Worm (Caenorhabditis elegans) whole organism, L1 larva: Measurements from ENCODE around the gene syd-9.
A peak's percentile ranks its signal among the peaks of the same experiment; 100 is the strongest.

ENCODE experiments used
- C04F5.9 ChIP-seq: sonication (generic microtip); optimal IDR thresholded peaks from 2 replicates; lab custom pipeline; 2016; ENCODE audit warnings: missing genetic modification characterization, missing compliant biosample characterization
- C34B4.2 ChIP-seq: sonication (generic microtip); optimal IDR thresholded peaks from 2 replicates; lab custom pipeline; 2017; ENCODE audit warnings: mild to moderate bottlenecking, missing genetic modification characterization, missing compliant biosample characterization
- F16B12.6 ChIP-seq: fragments of 150-350 bp; optimal IDR thresholded peaks from 2 replicates; lab custom pipeline; 2014; ENCODE audit warnings: missing biosample characterization, missing genetic modification characterization
- aha-1 ChIP-seq: fragments of 150-350 bp; optimal IDR thresholded peaks from 2 replicates; lab custom pipeline; 2014; ENCODE audit warnings: missing biosample characterization, missing genetic modification characterization
- alr-1 ChIP-seq: fragments of 200-800 bp; sonication (Bioruptor generic); optimal IDR thresholded peaks from 2 replicates; lab custom pipeline; 2018; ENCODE audit warnings: borderline replicate concordance, mild to moderate bottlenecking, missing genetic modification characterization, missing compliant biosample characterization
- ama-1 ChIP-seq: fragments of 150-350 bp; optimal IDR thresholded peaks from 2 replicates; lab custom pipeline; 2014
- ceh-63 ChIP-seq: fragments of 200-800 bp; sonication (Bioruptor generic); optimal IDR thresholded peaks from 2 replicates; lab custom pipeline; 2018; ENCODE audit warnings: mild to moderate bottlenecking, missing genetic modification characterization, missing compliant biosample characterization
- ceh-8 ChIP-seq: fragments of 200-800 bp; sonication (Bioruptor generic); optimal IDR thresholded peaks from 2 replicates; lab custom pipeline; 2018; ENCODE audit warnings: mild to moderate bottlenecking, missing genetic modification characterization, moderate library complexity, missing compliant biosample characterization
- ceh-82 ChIP-seq, 3 experiments: fragments of 150-350 bp in 1 of 3; sonication (generic microtip) in 2 of 3; optimal IDR thresholded peaks; 2 replicates each; lab custom pipeline; 2014 to 2017; ENCODE audit warnings: missing biosample characterization in 3 of 3, missing genetic modification characterization in 3 of 3
- ceh-88 ChIP-seq: fragments of 200-800 bp; sonication (Bioruptor generic); IDR thresholded peaks from 2 replicates; pipeline ENCODE4 v1.3.6; 2022; ENCODE audit warnings: missing genetic modification characterization, missing compliant biosample characterization
- ceh-90 ChIP-seq: sonication (generic microtip); optimal IDR thresholded peaks from 2 replicates; lab custom pipeline; 2016; ENCODE audit warnings: missing genetic modification characterization, missing compliant biosample characterization
- dpl-1 ChIP-seq, 3 experiments: fragments of 150-350 bp in 2 of 3; sonication (generic microtip) in 1 of 3; optimal IDR thresholded peaks; 2 replicates each; lab custom pipeline; 2014 to 2017; ENCODE audit warnings: missing biosample characterization in 3 of 3, missing genetic modification characterization in 3 of 3, missing genetic modification reagents in 3 of 3
- efl-1 ChIP-seq, 4 experiments: fragments of 150-350 bp; optimal IDR thresholded peaks in 3 of 4; peaks in 1 of 4; 1 replicate in 1 of 4; 2 replicates in 3 of 4; lab custom pipeline; 2014; ENCODE audit warnings: missing biosample characterization in 2 of 4, missing genetic modification characterization in 2 of 4, missing genetic modification reagents in 2 of 4
- egl-27 ChIP-seq, 2 experiments: fragments of 150-350 bp in 1 of 2; sonication (generic microtip); optimal IDR thresholded peaks; 3 replicates each; lab custom pipeline; 2017 to 2018; ENCODE audit warnings: missing biosample characterization in 2 of 2, missing genetic modification characterization in 2 of 2, missing genetic modification reagents in 2 of 2
- elt-2 ChIP-seq: sonication (generic microtip); optimal IDR thresholded peaks from 2 replicates; lab custom pipeline; 2016; ENCODE audit warnings: missing genetic modification characterization, mild to moderate bottlenecking, inconsistent platforms, missing compliant biosample characterization, missing genetic modification reagents
- elt-3 ChIP-seq, 6 experiments: fragments of 150-350 bp in 1 of 6; sonication (generic microtip); optimal IDR thresholded peaks; 2 replicates each; lab custom pipeline; 2017 to 2018; ENCODE audit warnings: missing biosample characterization in 6 of 6, missing genetic modification characterization in 6 of 6, inconsistent platforms in 1 of 6
- fkh-10 ChIP-seq: sonication (generic microtip); optimal IDR thresholded peaks from 2 replicates; lab custom pipeline; 2017; ENCODE audit warnings: missing biosample characterization, missing genetic modification reagents, missing genetic modification characterization
- fkh-8 ChIP-seq: sonication (generic microtip); optimal IDR thresholded peaks from 2 replicates; lab custom pipeline; 2016; ENCODE audit warnings: mild to moderate bottlenecking, missing genetic modification characterization, missing compliant biosample characterization
- fos-1 ChIP-seq: fragments of 150-350 bp; optimal IDR thresholded peaks from 2 replicates; lab custom pipeline; 2014; ENCODE audit warnings: missing biosample characterization, missing genetic modification characterization
- hlh-17 ChIP-seq: fragments of 200-800 bp; sonication (Bioruptor generic); optimal IDR thresholded peaks from 2 replicates; lab custom pipeline; 2018; ENCODE audit warnings: missing genetic modification characterization, mild to moderate bottlenecking, missing compliant biosample characterization, moderate library complexity, borderline replicate concordance
- hlh-4 ChIP-seq: sonication (generic microtip); optimal IDR thresholded peaks from 2 replicates; lab custom pipeline; 2016; ENCODE audit warnings: mild to moderate bottlenecking, missing genetic modification characterization, missing compliant biosample characterization
- irx-1 ChIP-seq: sonication (generic microtip); optimal IDR thresholded peaks from 2 replicates; lab custom pipeline; 2016; ENCODE audit warnings: missing genetic modification characterization, missing compliant biosample characterization
- lin-13 ChIP-seq: fragments of 150-350 bp; optimal IDR thresholded peaks from 2 replicates; lab custom pipeline; 2014; ENCODE audit warnings: missing biosample characterization, missing genetic modification reagents, missing genetic modification characterization
- lin-14 ChIP-seq: fragments of 200-800 bp; sonication (Bioruptor generic); optimal IDR thresholded peaks from 2 replicates; lab custom pipeline; 2018; ENCODE audit warnings: mild to moderate bottlenecking, missing genetic modification characterization, moderate library complexity, missing compliant biosample characterization
- lsy-2 ChIP-seq, 2 experiments: fragments of 150-350 bp; optimal IDR thresholded peaks; 2 replicates each; lab custom pipeline; 2014; ENCODE audit warnings: missing biosample characterization in 2 of 2, missing genetic modification characterization in 2 of 2
- mab-9 ChIP-seq: fragments of 200-800 bp; sonication (Bioruptor generic); IDR thresholded peaks from 2 replicates; pipeline ENCODE4 v1.3.6; 2022; ENCODE audit warnings: missing genetic modification reagents, missing genetic modification characterization, missing compliant biosample characterization
- nhr-11 ChIP-seq: fragments of 150-350 bp; optimal IDR thresholded peaks from 2 replicates; lab custom pipeline; 2014; ENCODE audit warnings: missing biosample characterization, missing genetic modification characterization
- nhr-20 ChIP-seq: sonication (generic microtip); optimal IDR thresholded peaks from 2 replicates; lab custom pipeline; 2016; ENCODE audit warnings: mild to moderate bottlenecking, missing genetic modification characterization, missing compliant biosample characterization
- nhr-47 ChIP-seq: sonication (generic microtip); optimal IDR thresholded peaks from 2 replicates; lab custom pipeline; 2016; ENCODE audit warnings: mild to moderate bottlenecking, missing genetic modification characterization, moderate library complexity, missing compliant biosample characterization
- nhr-76 ChIP-seq: sonication (generic microtip); optimal IDR thresholded peaks from 2 replicates; lab custom pipeline; 2017; ENCODE audit warnings: missing biosample characterization, missing genetic modification characterization
- pqm-1 ChIP-seq: sonication (generic microtip); optimal IDR thresholded peaks from 3 replicates; lab custom pipeline; 2017; ENCODE audit warnings: missing biosample characterization, missing genetic modification characterization
- sup-37 ChIP-seq: fragments of 200-800 bp; sonication (Bioruptor generic); optimal IDR thresholded peaks from 2 replicates; lab custom pipeline; 2018; ENCODE audit warnings: mild to moderate bottlenecking, missing genetic modification characterization, missing compliant biosample characterization
- swsn-7 ChIP-seq: sonication (generic microtip); optimal IDR thresholded peaks from 2 replicates; lab custom pipeline; 2016; ENCODE audit warnings: missing genetic modification characterization, missing compliant biosample characterization
- tlp-1 ChIP-seq: fragments of 150-350 bp; optimal IDR thresholded peaks from 2 replicates; lab custom pipeline; 2014; ENCODE audit warnings: missing biosample characterization, missing genetic modification characterization
- unc-62 ChIP-seq: fragments of 150-350 bp; optimal IDR thresholded peaks from 2 replicates; lab custom pipeline; 2014; ENCODE audit warnings: missing biosample characterization, missing genetic modification reagents, missing genetic modification characterization
- unc-86 ChIP-seq: sonication (generic microtip); optimal IDR thresholded peaks from 2 replicates; lab custom pipeline; 2016; ENCODE audit warnings: missing genetic modification characterization, missing compliant biosample characterization
- xbp-1 ChIP-seq: sonication (generic microtip); optimal IDR thresholded peaks from 2 replicates; lab custom pipeline; 2016; ENCODE audit warnings: missing genetic modification characterization, missing compliant biosample characterization
- zag-1 ChIP-seq: fragments of 150-350 bp; optimal IDR thresholded peaks from 2 replicates; lab custom pipeline; 2014; ENCODE audit warnings: missing biosample characterization, missing genetic modification characterization

syd-9 gene

DNA sequence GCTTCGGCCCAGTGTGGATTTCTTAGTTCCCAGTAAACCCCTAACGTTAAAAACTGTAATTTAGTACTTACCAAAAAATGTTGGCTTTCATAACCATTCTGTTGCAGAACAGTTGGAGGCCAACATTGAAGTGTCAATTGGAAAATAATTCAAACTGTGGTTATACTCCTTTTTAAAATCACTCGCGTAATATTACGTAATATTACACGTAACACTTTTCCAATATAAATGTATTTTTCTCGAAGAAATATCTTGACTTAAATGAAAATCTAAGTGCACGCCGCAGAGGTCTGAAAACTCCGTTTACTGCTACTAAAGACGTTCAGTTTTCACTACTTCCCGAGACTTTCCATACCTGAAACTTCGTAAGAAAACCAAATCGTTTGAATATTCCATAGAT is 13.7 kb upstream of the syd-9 start:
- TF ChIP-seq unc-62 = no peak
- TF ChIP-seq efl-1 (optimal IDR thresholded peaks at IDR 0.05; lab: Kevin White, UChicago) = no peak
- peak in 1 of 2 experiments; percentile 26 for TF ChIP-seq efl-1 (GFP tag; optimal IDR thresholded peaks at IDR 0.05 in 1 of 2; lab: Kevin White, UChicago)
- no peak for TF ChIP-seq dpl-1 (GFP tag; optimal IDR thresholded peaks at IDR 0.05; lab: Kevin White, UChicago)

DNA sequence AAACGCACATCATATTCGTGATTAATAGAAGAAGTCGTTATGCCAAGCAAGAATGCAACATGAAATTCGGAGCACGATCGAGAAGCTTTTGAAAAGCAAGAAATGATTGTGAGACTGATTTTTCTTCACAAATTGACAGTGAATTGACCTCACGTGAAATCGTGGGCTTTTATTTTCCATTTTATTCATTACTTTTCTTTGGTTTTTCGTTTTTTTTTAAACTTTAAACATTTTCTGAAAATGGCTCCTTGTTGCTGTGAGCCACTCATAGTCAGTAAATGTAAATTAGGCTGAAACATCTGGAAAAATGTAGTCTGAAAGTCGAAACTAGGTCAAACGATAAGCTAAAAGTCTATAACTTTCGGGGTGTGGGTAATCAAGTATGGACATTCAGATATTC is 12.7 kb upstream of the syd-9 start, which contains the start of gene C55B6.5:
C55B6.5 (minus strand) TSS at position 101 of the 400 bp plus-strand sequence.
- no peak for TF ChIP-seq nhr-76
- no peak for TF ChIP-seq swsn-7 (tag; lab: Kevin White, UChicago)
- no peak for TF ChIP-seq sup-37 (GFP tag; lab: Kevin White, UChicago)
- no peak for TF ChIP-seq fkh-10
- no peak for TF ChIP-seq nhr-11 (tag; lab: Kevin White, UChicago)
- no peak for TF ChIP-seq alr-1
- TF ChIP-seq irx-1 (tag; lab: Kevin White, UChicago) = no peak
- TF ChIP-seq ceh-90 (tag; lab: Kevin White, UChicago) = no peak
- no peak for TF ChIP-seq nhr-47 (tag; lab: Kevin White, UChicago)
- TF ChIP-seq elt-3 (tag; optimal IDR thresholded peaks at IDR 0.05; lab: Kevin White, UChicago) = no peak
- no peak for TF ChIP-seq ama-1 (lab: Kevin White, UChicago)
- TF ChIP-seq C04F5.9 (tag; lab: Kevin White, UChicago) = no peak
- TF ChIP-seq C34B4.2 (tag; lab: Kevin White, UChicago) = no peak
- no peak for TF ChIP-seq fos-1 (tag; lab: Kevin White, UChicago)
- TF ChIP-seq F16B12.6 (tag; lab: Kevin White, UChicago) = no peak
- no peak for TF ChIP-seq unc-86 (tag; lab: Kevin White, UChicago)
- TF ChIP-seq xbp-1 (tag; lab: Kevin White, UChicago) = no peak
- no peak for TF ChIP-seq hlh-17 (GFP tag; lab: Kevin White, UChicago)
- TF ChIP-seq aha-1 = no peak
- no peak for TF ChIP-seq nhr-20 (tag; lab: Kevin White, UChicago)

DNA sequence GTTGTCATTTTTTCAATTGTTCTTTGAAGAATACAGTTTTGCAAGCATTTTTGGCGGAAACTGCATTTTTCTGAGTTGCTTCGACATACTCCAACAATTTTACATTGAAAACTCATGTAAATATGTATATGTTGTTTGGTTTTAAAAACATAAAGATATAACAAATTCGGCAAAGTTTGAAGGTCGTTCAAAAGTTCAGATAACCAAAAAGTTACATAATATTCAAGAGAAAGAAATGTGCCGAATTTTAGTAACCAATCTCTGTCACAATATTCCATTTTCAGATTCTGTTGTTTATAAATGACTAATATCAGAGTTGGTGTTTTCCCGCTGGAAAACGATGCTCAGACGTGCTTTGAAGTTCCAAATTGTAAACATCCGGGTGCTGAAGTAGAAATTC is 11.5 kb upstream of the syd-9 start, which contains the start of gene ZK867.2:
ZK867.2 (plus strand) TSS at position 301 of the 400 bp plus-strand sequence.
- no peak for TF ChIP-seq pqm-1 (tag; lab: Kevin White, UChicago)
- TF ChIP-seq fkh-8 (tag; lab: Kevin White, UChicago) = no peak
- no peak for TF ChIP-seq swsn-7 (tag; lab: Kevin White, UChicago)
- no peak for TF ChIP-seq alr-1
- TF ChIP-seq lin-14 = no peak
- TF ChIP-seq, all 84 proteins: peak for 0

DNA sequence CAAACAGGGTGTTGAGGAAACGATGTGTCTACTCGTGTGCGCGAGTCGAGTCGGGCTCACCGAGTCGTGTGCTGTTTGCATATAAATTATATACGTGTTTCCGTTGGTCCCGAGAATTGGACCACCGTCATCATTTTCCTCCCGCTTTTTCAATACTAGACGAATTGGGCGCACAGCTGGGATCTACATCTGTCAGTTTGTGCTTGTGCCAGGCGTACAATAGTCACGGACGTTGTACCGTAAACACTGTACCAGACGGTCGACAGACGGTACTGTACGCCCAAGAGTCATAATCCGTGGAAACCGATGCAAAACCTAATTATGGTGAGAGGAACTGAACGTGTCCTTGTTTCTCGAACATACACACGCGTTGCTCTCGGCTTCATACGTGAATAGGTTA is 8.7 kb upstream of the syd-9 start:
- TF ChIP-seq ceh-63 (GFP tag; lab: Kevin White, UChicago) = no peak
- TF ChIP-seq fkh-8 (tag; lab: Kevin White, UChicago) = no peak
- TF ChIP-seq fos-1 (tag; lab: Kevin White, UChicago) = no peak
- TF ChIP-seq ceh-82 (tag; optimal IDR thresholded peaks at IDR 0.05; lab: Kevin White, UChicago) = no peak
- no peak for TF ChIP-seq nhr-11 (tag; lab: Kevin White, UChicago)
- TF ChIP-seq ceh-88 = no peak
- TF ChIP-seq unc-62 = no peak
- no peak for TF ChIP-seq elt-2 (tag; lab: Kevin White, UChicago)
- no peak for TF ChIP-seq egl-27 (tag; optimal IDR thresholded peaks at IDR 0.05; lab: Kevin White, UChicago)
- no peak for TF ChIP-seq hlh-17 (GFP tag; lab: Kevin White, UChicago)
- TF ChIP-seq F16B12.6 (tag; lab: Kevin White, UChicago) = no peak
- no peak for TF ChIP-seq tlp-1 (tag; lab: Kevin White, UChicago)
- no peak for TF ChIP-seq pqm-1 (tag; lab: Kevin White, UChicago)
- TF ChIP-seq mab-9 = no peak
- no peak for TF ChIP-seq hlh-4 (tag; lab: Kevin White, UChicago)
- no peak for TF ChIP-seq zag-1 (tag; lab: Kevin White, UChicago)
- TF ChIP-seq ceh-8 (GFP tag; lab: Kevin White, UChicago) = no peak
- TF ChIP-seq lin-13 (GFP tag; lab: Kevin White, UChicago) = no peak
- TF ChIP-seq lsy-2 (tag; optimal IDR thresholded peaks at IDR 0.05; lab: Kevin White, UChicago) = no peak
- no peak for TF ChIP-seq aha-1
